Fruit fly (Drosophila melanogaster) whole organism, embryonic: ENCODE measurements around the gene Gr22b.

Experiments
- Abd-B ChIP-seq: fragments of 200-800 bp; sonication (Bioruptor generic); optimal IDR thresholded peaks from 2 replicates; lab custom pipeline; 2018; ENCODE audit warnings: missing biosample characterization, mild to moderate bottlenecking, missing genetic modification characterization, moderate library complexity
- Bgb ChIP-seq: fragments of 200-800 bp; sonication (Bioruptor generic); IDR thresholded peaks from 2 replicates; pipeline ENCODE4 v1.3.6; 2022; ENCODE audit warnings: missing biosample characterization, missing genetic modification characterization; ENCODE audit not compliant: partially characterized antibody
- CG1024 ChIP-seq: fragments of 200-800 bp; sonication (Bioruptor generic); IDR thresholded peaks from 2 replicates; pipeline ENCODE4 v1.3.6; 2022; ENCODE audit warnings: missing biosample characterization, missing genetic modification characterization
- CG10274 ChIP-seq: fragments of 200-800 bp; sonication (Bioruptor generic); optimal IDR thresholded peaks from 3 replicates; lab custom pipeline; 2017; ENCODE audit warnings: missing biosample characterization, mild to moderate bottlenecking, missing genetic modification characterization
- CG10654 ChIP-seq: fragments of 200-800 bp; sonication (Bioruptor generic); optimal IDR thresholded peaks from 2 replicates; lab custom pipeline; 2016; ENCODE audit warnings: missing biosample characterization, missing genetic modification characterization
- CG12769 ChIP-seq: fragments of 200-800 bp; sonication (Bioruptor generic); optimal IDR thresholded peaks from 2 replicates; lab custom pipeline; 2019; ENCODE audit warnings: missing biosample characterization, mild to moderate bottlenecking, missing genetic modification characterization, moderate library complexity
- CG14014 ChIP-seq: fragments of 200-800 bp; sonication (Bioruptor generic); IDR thresholded peaks from 2 replicates; pipeline ENCODE4 v1.3.6; 2022; ENCODE audit warnings: missing biosample characterization, missing genetic modification characterization
- CG1603 ChIP-seq: fragments of 200-800 bp; sonication (Bioruptor generic); optimal IDR thresholded peaks from 2 replicates; lab custom pipeline; 2019; ENCODE audit warnings: missing biosample characterization, mild to moderate bottlenecking, missing genetic modification characterization, moderate library complexity
- CG17359 ChIP-seq: fragments of 200-800 bp; sonication (Bioruptor generic); optimal IDR thresholded peaks from 3 replicates; lab custom pipeline; 2018; ENCODE audit warnings: missing biosample characterization, mild to moderate bottlenecking, missing genetic modification characterization, moderate library complexity
- CG1832 ChIP-seq: fragments of 200-800 bp; sonication (Bioruptor generic); optimal IDR thresholded peaks from 2 replicates; lab custom pipeline; 2017; ENCODE audit warnings: missing biosample characterization, mild to moderate bottlenecking, missing genetic modification characterization, inconsistent platforms
- CG2120 ChIP-seq: fragments of 200-800 bp; sonication (Bioruptor generic); optimal IDR thresholded peaks from 3 replicates; lab custom pipeline; 2016; ENCODE audit warnings: missing biosample characterization, missing genetic modification characterization
- CG2889 ChIP-seq: fragments of 200-800 bp; sonication (Bioruptor generic); IDR thresholded peaks from 3 replicates; pipeline ENCODE4 v1.3.6; 2022; ENCODE audit warnings: missing biosample characterization, missing genetic modification characterization
- CG3847 ChIP-seq: fragments of 200-800 bp; sonication (Bioruptor generic); IDR thresholded peaks from 2 replicates; pipeline ENCODE4 v1.3.6; 2022; ENCODE audit warnings: missing biosample characterization, missing genetic modification characterization
- CG8089 ChIP-seq: fragments of 200-800 bp; sonication (Bioruptor generic); optimal IDR thresholded peaks from 3 replicates; lab custom pipeline; 2016; ENCODE audit warnings: missing biosample characterization, missing genetic modification characterization
- CG8924 ChIP-seq: fragments of 200-800 bp; optimal IDR thresholded peaks from 3 replicates; lab custom pipeline; 2019; ENCODE audit warnings: missing biosample characterization, mild to moderate bottlenecking, missing genetic modification characterization, moderate library complexity
- Dek ChIP-seq: fragments of 200-800 bp; sonication (Bioruptor generic); optimal IDR thresholded peaks from 3 replicates; lab custom pipeline; 2019; ENCODE audit warnings: missing biosample characterization, mild to moderate bottlenecking, missing genetic modification characterization, moderate library complexity
- H15 ChIP-seq: fragments of 200-800 bp; sonication (Bioruptor generic); IDR thresholded peaks from 3 replicates; pipeline ENCODE4 v1.3.6; 2022; ENCODE audit warnings: missing biosample characterization, missing genetic modification characterization
- Hmr ChIP-seq: fragments of 200-800 bp; sonication (Bioruptor generic); optimal IDR thresholded peaks from 3 replicates; lab custom pipeline; 2017; ENCODE audit warnings: mild to moderate bottlenecking, missing biosample characterization, missing genetic modification reagents, missing genetic modification characterization
- Hsf ChIP-seq: fragments of 200-800 bp; sonication (Bioruptor generic); optimal IDR thresholded peaks from 3 replicates; lab custom pipeline; 2016; ENCODE audit warnings: missing biosample characterization, missing genetic modification characterization
- Lhr ChIP-seq: fragments of 200-800 bp; sonication (Bioruptor generic); optimal IDR thresholded peaks from 3 replicates; lab custom pipeline; 2017; ENCODE audit warnings: mild to moderate bottlenecking, missing biosample characterization, missing genetic modification reagents, missing genetic modification characterization
- Meics ChIP-seq: fragments of 200-800 bp; sonication (Bioruptor generic); optimal IDR thresholded peaks from 2 replicates; lab custom pipeline; 2017; ENCODE audit warnings: missing biosample characterization, mild to moderate bottlenecking, missing genetic modification characterization
- PHDP ChIP-seq: fragments of 200-800 bp; sonication (Bioruptor generic); optimal IDR thresholded peaks from 3 replicates; lab custom pipeline; 2018; ENCODE audit warnings: missing biosample characterization, mild to moderate bottlenecking, missing genetic modification characterization, moderate library complexity
- Six4 ChIP-seq: fragments of 200-800 bp; sonication (Bioruptor generic); optimal IDR thresholded peaks from 2 replicates; lab custom pipeline; 2016; ENCODE audit warnings: missing biosample characterization, missing genetic modification characterization
- Ssrp ChIP-seq: fragments of 200-800 bp; sonication (Bioruptor generic); optimal IDR thresholded peaks from 2 replicates; lab custom pipeline; 2018; ENCODE audit warnings: missing biosample characterization, mild to moderate bottlenecking, missing genetic modification characterization, moderate library complexity
- Stat92E ChIP-seq, 3 experiments: fragments of >200 bp in 2 of 3; fragments of 200-800 bp in 1 of 3; sonication (Bioruptor generic) in 1 of 3; optimal IDR thresholded peaks; 2 replicates each; lab custom pipeline; 2017 to 2019; ENCODE audit warnings: missing biosample characterization in 3 of 3, missing genetic modification characterization in 3 of 3, mild to moderate bottlenecking in 1 of 3, moderate library complexity in 1 of 3
- cwo ChIP-seq: fragments of 200-800 bp; sonication (Bioruptor generic); optimal IDR thresholded peaks from 3 replicates; lab custom pipeline; 2017; ENCODE audit warnings: missing biosample characterization, missing genetic modification characterization, mild to moderate bottlenecking, moderate library complexity, missing genetic modification reagents
- dpn ChIP-seq, 2 experiments: fragments of 200-800 bp; sonication (Bioruptor generic); optimal IDR thresholded peaks; 3 replicates each; lab custom pipeline; 2016; ENCODE audit warnings: missing biosample characterization in 2 of 2, missing genetic modification characterization in 2 of 2
- en ChIP-seq: fragments of 200-800 bp; sonication (Bioruptor generic); optimal IDR thresholded peaks from 2 replicates; lab custom pipeline; 2016; ENCODE audit warnings: missing biosample characterization, missing genetic modification characterization
- esg ChIP-seq: fragments of 200-800 bp; sonication (Bioruptor generic); conservative IDR thresholded peaks from 2 replicates; pipeline ENCODE4 v1.3.6; 2022; ENCODE audit warnings: missing biosample characterization, missing genetic modification characterization
- ewg ChIP-seq: fragments of 200-800 bp; sonication (Bioruptor generic); optimal IDR thresholded peaks from 3 replicates; lab custom pipeline; 2017; ENCODE audit warnings: mild to moderate bottlenecking, missing biosample characterization, missing genetic modification reagents, missing genetic modification characterization
- gem ChIP-seq: fragments of 200-800 bp; sonication (Bioruptor generic); optimal IDR thresholded peaks from 2 replicates; lab custom pipeline; 2019; ENCODE audit warnings: missing biosample characterization, mild to moderate bottlenecking, missing genetic modification characterization, moderate library complexity
- grn ChIP-seq: fragments of 200-800 bp; sonication (Bioruptor generic); optimal IDR thresholded peaks from 3 replicates; lab custom pipeline; 2017; ENCODE audit warnings: missing biosample characterization, missing genetic modification characterization
- her ChIP-seq: fragments of 200-800 bp; sonication (Bioruptor generic); optimal IDR thresholded peaks from 2 replicates; lab custom pipeline; 2016; ENCODE audit warnings: missing biosample characterization, missing genetic modification characterization
- knrl ChIP-seq: fragments of 200-800 bp; sonication (Bioruptor generic); IDR thresholded peaks from 3 replicates; pipeline ENCODE4 v1.3.6; 2022; ENCODE audit warnings: missing biosample characterization, missing genetic modification characterization; ENCODE audit not compliant: partially characterized antibody
- lmd ChIP-seq: fragments of 200-800 bp; sonication (Bioruptor generic); IDR thresholded peaks from 2 replicates; pipeline ENCODE4 v1.3.6; 2022; ENCODE audit warnings: missing biosample characterization, missing genetic modification characterization
- nmo ChIP-seq: fragments of 200-800 bp; sonication (Bioruptor generic); optimal IDR thresholded peaks from 2 replicates; lab custom pipeline; 2018; ENCODE audit warnings: missing biosample characterization, mild to moderate bottlenecking, missing genetic modification characterization, moderate library complexity
- onecut ChIP-seq: fragments of 200-800 bp; sonication (Bioruptor generic); IDR thresholded peaks from 2 replicates; pipeline ENCODE4 v1.3.6; 2022; ENCODE audit warnings: missing biosample characterization, missing genetic modification characterization
- pnt ChIP-seq: fragments of 200-800 bp; sonication (Bioruptor generic); optimal IDR thresholded peaks from 3 replicates; lab custom pipeline; 2016; ENCODE audit warnings: missing biosample characterization, missing genetic modification characterization
- prd ChIP-seq, 3 experiments: fragments of >200 bp in 2 of 3; fragments of 200-800 bp in 1 of 3; sonication (Bioruptor generic) in 1 of 3; optimal IDR thresholded peaks in 2 of 3; IDR thresholded peaks in 1 of 3; 2 replicates in 2 of 3; 3 replicates in 1 of 3; pipeline versions ENCODE4 v1.3.6 to Lab custom; 2017 to 2022; ENCODE audit warnings: missing biosample characterization in 1 of 3, missing genetic modification characterization in 1 of 3
- row ChIP-seq: fragments of 200-800 bp; sonication (Bioruptor generic); IDR thresholded peaks from 3 replicates; pipeline ENCODE4 v1.3.6; 2022; ENCODE audit warnings: missing biosample characterization, missing genetic modification characterization
- schlank ChIP-seq: fragments of 200-800 bp; sonication (Bioruptor generic); optimal IDR thresholded peaks from 2 replicates; lab custom pipeline; 2018; ENCODE audit warnings: missing biosample characterization, mild to moderate bottlenecking, missing genetic modification characterization
- scrt ChIP-seq: fragments of 200-800 bp; sonication (Bioruptor generic); optimal IDR thresholded peaks from 2 replicates; lab custom pipeline; 2018; ENCODE audit warnings: missing biosample characterization, mild to moderate bottlenecking, missing genetic modification characterization, moderate library complexity
- shn ChIP-seq: fragments of 200-800 bp; sonication (Bioruptor generic); optimal IDR thresholded peaks from 3 replicates; lab custom pipeline; 2016; ENCODE audit warnings: missing biosample characterization, missing genetic modification characterization
- sisA ChIP-seq: fragments of 200-800 bp; sonication (Bioruptor generic); IDR thresholded peaks from 2 replicates; pipeline ENCODE4 v1.3.6; 2022; ENCODE audit warnings: missing biosample characterization, missing genetic modification characterization
- slbo ChIP-seq: fragments of 200-800 bp; sonication (Bioruptor generic); IDR thresholded peaks from 2 replicates; pipeline ENCODE4 v1.3.6; 2022; ENCODE audit warnings: missing biosample characterization, missing genetic modification characterization
- stc ChIP-seq: fragments of 200-800 bp; sonication (Bioruptor generic); IDR thresholded peaks from 2 replicates; pipeline ENCODE4 v1.3.6; 2022; ENCODE audit warnings: missing biosample characterization, missing genetic modification characterization
- ttk ChIP-seq: fragments of 200-800 bp; sonication (Bioruptor generic); IDR thresholded peaks from 2 replicates; pipeline ENCODE4 v2.1.2; 2022; ENCODE audit warnings: missing biosample characterization, missing genetic modification characterization
- tx ChIP-seq: fragments of 200-800 bp; sonication (Bioruptor generic); optimal IDR thresholded peaks from 2 replicates; lab custom pipeline; 2016; ENCODE audit warnings: missing biosample characterization, missing genetic modification characterization

The Gr22b gene

dm6 chr2L:1837717-1838368 is 44.8 kb upstream of the Gr22b start (continued):
- TF ChIP-seq her (GFP tag; lab: Kevin White, UChicago) (peak; percentile 27), prd (optimal IDR thresholded peaks at IDR 0.05; lab: Kevin White, UChicago) (no peak), prd (GFP tag; IDR thresholded peaks at IDR 0.05; lab: Robert Waterston, UW) (peak; percentile 52; the same call in 1 of the 3 replicates), shn (GFP tag; lab: Kevin White, UChicago) (peak; percentile 14), PHDP (peak; percentile 29), stc (GFP tag; lab: Robert Waterston, UW) (no peak), CG10274 (GFP tag; lab: Kevin White, UChicago) (no peak), Meics (GFP tag; lab: Kevin White, UChicago) (peak; percentile 50), slbo (peak; percentile 53), CG1024 (0 out of 2 replicates have a peak, but pooled peaks have one; percentile 31), CG3847 (GFP tag; lab: Robert Waterston, UW) (0 out of 2 replicates have a peak, but pooled peaks have one; percentile 31), CG1832 (GFP tag; lab: Kevin White, UChicago) (no peak), grn (GFP tag; lab: Kevin White, UChicago) (peak; percentile 10), row (GFP tag; lab: Robert Waterston, UW) (peak; percentile 73), ewg (GFP tag; lab: Kevin White, UChicago) (peak; percentile 0), onecut (GFP tag; lab: Robert Waterston, UW) (0 out of 2 replicates have a peak, but pooled peaks have one; percentile 13), CG10654 (GFP tag; lab: Kevin White, UChicago) (no peak), Hsf (GFP tag; lab: Kevin White, UChicago) (peak; percentile 4), gem (tag; lab: Kevin White, UChicago) (peak; percentile 55), CG17359 (tag; lab: Kevin White, UChicago) (peak; percentile 38), scrt (GFP tag; lab: Kevin White, UChicago) (peak; percentile 38), CG2889 (GFP tag; lab: Robert Waterston, UW) (0 out of 3 replicates have a peak, but pooled peaks have one; percentile 59), Lhr (GFP tag; lab: Kevin White, UChicago) (no peak), Bgb (GFP tag; lab: Robert Waterston, UW) (no peak), Hmr (GFP tag; lab: Kevin White, UChicago) (peak; percentile 71), esg (GFP tag; lab: Robert Waterston, UW) (peak; percentile 22; the same call in 1 of the 2 replicates), schlank (peak; percentile 24), pnt (peak; percentile 44), Ssrp (tag; lab: Kevin White, UChicago) (no peak), dpn (GFP tag; optimal IDR thresholded peaks at IDR 0.05; lab: Kevin White, UChicago) (peak; percentile 6 to 22), tx (GFP tag; lab: Kevin White, UChicago) (peak; percentile 4), CG8089 (GFP tag; lab: Kevin White, UChicago) (no peak), CG2120 (GFP tag; lab: Kevin White, UChicago) (peak; percentile 48), en (GFP tag; lab: Kevin White, UChicago) (no peak), ttk (GFP tag; lab: Robert Waterston, UW) (peak; percentile 14; the same call in 1 of the 2 replicates), lmd (GFP tag; lab: Robert Waterston, UW) (peak; percentile 60), knrl (GFP tag; lab: Robert Waterston, UW) (no peak), CG1603 (peak; percentile 52), Six4 (GFP tag; lab: Kevin White, UChicago) (no peak), CG12769 (tag; lab: Kevin White, UChicago) (peak; percentile 68), H15 (0 out of 3 replicates have a peak, but pooled peaks have one; percentile 16), cwo (peak; percentile 48), CG8924 (peak; percentile 32), Stat92E (GFP tag; optimal IDR thresholded peaks at IDR 0.05; lab: Kevin White, UChicago) (no peak), sisA (GFP tag; lab: Robert Waterston, UW) (peak; percentile 59), CG14014 (GFP tag; lab: Robert Waterston, UW) (0 out of 2 replicates have a peak, but pooled peaks have one; percentile 24), Dek (tag; lab: Kevin White, UChicago) (peak; percentile 45), nmo (GFP tag; lab: Kevin White, UChicago) (peak; percentile 2), Abd-B (peak; percentile 23)
